Worm (Caenorhabditis elegans) whole organism, L1 larva: ENCODE measurements around the gene nck-1.

ENCODE experiments used
- C04F5.9 ChIP-seq: sonication (generic microtip); optimal IDR thresholded peaks from 2 replicates; lab custom pipeline; 2016; ENCODE audit warnings: missing genetic modification characterization, missing compliant biosample characterization
- C34B4.2 ChIP-seq: sonication (generic microtip); optimal IDR thresholded peaks from 2 replicates; lab custom pipeline; 2017; ENCODE audit warnings: mild to moderate bottlenecking, missing genetic modification characterization, missing compliant biosample characterization
- aly-2 ChIP-seq: fragments of 150-350 bp; optimal IDR thresholded peaks from 2 replicates; lab custom pipeline; 2014; ENCODE audit warnings: missing biosample characterization, missing genetic modification characterization
- ama-1 ChIP-seq: fragments of 150-350 bp; optimal IDR thresholded peaks from 2 replicates; lab custom pipeline; 2014
- blmp-1 ChIP-seq: fragments of 150-350 bp; optimal IDR thresholded peaks from 2 replicates; lab custom pipeline; 2014; ENCODE audit warnings: missing biosample characterization, missing genetic modification characterization
- dsc-1 ChIP-seq: sonication (generic microtip); optimal IDR thresholded peaks from 2 replicates; lab custom pipeline; 2016; ENCODE audit warnings: mild to moderate bottlenecking, missing genetic modification characterization, missing compliant biosample characterization
- efl-1 ChIP-seq, 4 experiments: fragments of 150-350 bp; optimal IDR thresholded peaks in 3 of 4; peaks in 1 of 4; 1 replicate in 1 of 4; 2 replicates in 3 of 4; lab custom pipeline; 2014; ENCODE audit warnings: missing biosample characterization in 2 of 4, missing genetic modification characterization in 2 of 4, missing genetic modification reagents in 2 of 4
- egl-13 ChIP-seq: sonication (generic microtip); optimal IDR thresholded peaks from 2 replicates; lab custom pipeline; 2016; ENCODE audit warnings: missing genotype, missing genetic modification reagents, missing genetic modification characterization, missing compliant biosample characterization
- elt-2 ChIP-seq: sonication (generic microtip); optimal IDR thresholded peaks from 2 replicates; lab custom pipeline; 2016; ENCODE audit warnings: missing genetic modification characterization, mild to moderate bottlenecking, inconsistent platforms, missing compliant biosample characterization, missing genetic modification reagents
- fkh-8 ChIP-seq: sonication (generic microtip); optimal IDR thresholded peaks from 2 replicates; lab custom pipeline; 2016; ENCODE audit warnings: mild to moderate bottlenecking, missing genetic modification characterization, missing compliant biosample characterization
- fos-1 ChIP-seq: fragments of 150-350 bp; optimal IDR thresholded peaks from 2 replicates; lab custom pipeline; 2014; ENCODE audit warnings: missing biosample characterization, missing genetic modification characterization
- grh-1 ChIP-seq: fragments of 200-800 bp; sonication (Bioruptor generic); IDR thresholded peaks from 2 replicates; pipeline ENCODE4 v1.3.6; 2022; ENCODE audit warnings: missing genetic modification reagents, missing genetic modification characterization, missing compliant biosample characterization
- hlh-4 ChIP-seq: sonication (generic microtip); optimal IDR thresholded peaks from 2 replicates; lab custom pipeline; 2016; ENCODE audit warnings: mild to moderate bottlenecking, missing genetic modification characterization, missing compliant biosample characterization
- lin-14 ChIP-seq: fragments of 200-800 bp; sonication (Bioruptor generic); optimal IDR thresholded peaks from 2 replicates; lab custom pipeline; 2018; ENCODE audit warnings: mild to moderate bottlenecking, missing genetic modification characterization, moderate library complexity, missing compliant biosample characterization
- lin-35 ChIP-seq, 2 experiments: fragments of 150-350 bp; optimal IDR thresholded peaks; 2 replicates each; lab custom pipeline; 2014; ENCODE audit warnings: missing biosample characterization in 2 of 2, missing genetic modification characterization in 2 of 2, missing genetic modification reagents in 2 of 2
- lin-39 ChIP-seq: fragments of 150-350 bp; optimal IDR thresholded peaks from 2 replicates; lab custom pipeline; 2014; ENCODE audit warnings: missing biosample characterization, missing genetic modification reagents, missing genetic modification characterization
- lsy-2 ChIP-seq, 2 experiments: fragments of 150-350 bp; optimal IDR thresholded peaks; 2 replicates each; lab custom pipeline; 2014; ENCODE audit warnings: missing biosample characterization in 2 of 2, missing genetic modification characterization in 2 of 2
- mab-9 ChIP-seq: fragments of 200-800 bp; sonication (Bioruptor generic); IDR thresholded peaks from 2 replicates; pipeline ENCODE4 v1.3.6; 2022; ENCODE audit warnings: missing genetic modification reagents, missing genetic modification characterization, missing compliant biosample characterization
- nhr-11 ChIP-seq: fragments of 150-350 bp; optimal IDR thresholded peaks from 2 replicates; lab custom pipeline; 2014; ENCODE audit warnings: missing biosample characterization, missing genetic modification characterization
- nhr-28 ChIP-seq: fragments of 150-350 bp; optimal IDR thresholded peaks from 2 replicates; lab custom pipeline; 2014; ENCODE audit warnings: missing biosample characterization, missing genetic modification characterization
- nhr-47 ChIP-seq: sonication (generic microtip); optimal IDR thresholded peaks from 2 replicates; lab custom pipeline; 2016; ENCODE audit warnings: mild to moderate bottlenecking, missing genetic modification characterization, moderate library complexity, missing compliant biosample characterization
- nhr-71 ChIP-seq: sonication (generic microtip); optimal IDR thresholded peaks from 2 replicates; lab custom pipeline; 2016; ENCODE audit warnings: mild to moderate bottlenecking, missing genetic modification characterization, moderate library complexity, missing compliant biosample characterization
- nhr-77 ChIP-seq: fragments of 150-350 bp; optimal IDR thresholded peaks from 2 replicates; lab custom pipeline; 2014; ENCODE audit warnings: missing biosample characterization, missing genetic modification characterization
- nhr-85 ChIP-seq: sonication (generic microtip); peaks from one replicate; lab custom pipeline; 2016; ENCODE audit warnings: missing genetic modification characterization, inconsistent platforms, missing compliant biosample characterization
- nhr-90 ChIP-seq: sonication (generic microtip); optimal IDR thresholded peaks from 2 replicates; lab custom pipeline; 2016; ENCODE audit warnings: mild to moderate bottlenecking, missing genetic modification characterization, missing compliant biosample characterization; ENCODE audit not compliant: poor library complexity
- pag-3 ChIP-seq: sonication (generic microtip); optimal IDR thresholded peaks from 2 replicates; lab custom pipeline; 2017; ENCODE audit warnings: missing genetic modification characterization, mild to moderate bottlenecking, missing compliant biosample characterization, antibody characterized with exemption, borderline replicate concordance; ENCODE audit not compliant: insufficient read depth
- rnt-1 ChIP-seq: sonication (generic microtip); optimal IDR thresholded peaks from 2 replicates; lab custom pipeline; 2016; ENCODE audit warnings: mild to moderate bottlenecking, missing genetic modification characterization, moderate library complexity, missing compliant biosample characterization
- skn-1 ChIP-seq: fragments of 150-350 bp; optimal IDR thresholded peaks from 2 replicates; lab custom pipeline; 2014; ENCODE audit warnings: missing biosample characterization, missing genetic modification characterization
- snpc-4 ChIP-seq: fragments of 150-350 bp; optimal IDR thresholded peaks from 2 replicates; lab custom pipeline; 2014; ENCODE audit warnings: missing biosample characterization, missing genetic modification characterization
- snu-23 ChIP-seq: sonication (generic microtip); optimal IDR thresholded peaks from 2 replicates; lab custom pipeline; 2016; ENCODE audit warnings: missing genetic modification characterization, missing compliant biosample characterization
- unc-130 ChIP-seq: fragments of 150-350 bp; optimal IDR thresholded peaks from 2 replicates; lab custom pipeline; 2017; ENCODE audit warnings: missing biosample characterization, missing genetic modification characterization, inconsistent platforms
- xbp-1 ChIP-seq: sonication (generic microtip); optimal IDR thresholded peaks from 2 replicates; lab custom pipeline; 2016; ENCODE audit warnings: missing genetic modification characterization, missing compliant biosample characterization
- zag-1 ChIP-seq: fragments of 150-350 bp; optimal IDR thresholded peaks from 2 replicates; lab custom pipeline; 2014; ENCODE audit warnings: missing biosample characterization, missing genetic modification characterization
- ztf-4 ChIP-seq: fragments of 150-350 bp; optimal IDR thresholded peaks from 2 replicates; lab custom pipeline; 2014; ENCODE audit warnings: missing biosample characterization, missing genetic modification characterization

The nck-1 gene

ce11 chrX:4151206-4151605, 2.0 kb downstream of the nck-1 start (continued):
- TF ChIP-seq egl-13 (tag; lab: Kevin White, UChicago) (no peak), elt-2 (tag; lab: Kevin White, UChicago) (no peak), unc-130 (tag; lab: Kevin White, UChicago) (no peak), lin-14 (peak; percentile 21)

ce11 chrX:4148449-4149031, 4.7 kb downstream of the nck-1 start:
- TF ChIP-seq fos-1 (tag; lab: Kevin White, UChicago) (no peak), egl-13 (tag; lab: Kevin White, UChicago) (no peak), grh-1 (no peak), C04F5.9 (tag; lab: Kevin White, UChicago) (no peak)
- TF ChIP-seq, all 84 proteins: peak for 0

ce11 chrX:4147600-4148448, 5.4 kb downstream of the nck-1 start:
- TF ChIP-seq snpc-4 (tag; lab: Kevin White, UChicago) (no peak), aly-2 (tag; lab: Kevin White, UChicago) (peak; percentile 71), nhr-71 (tag; lab: Kevin White, UChicago) (peak; percentile 46), fkh-8 (tag; lab: Kevin White, UChicago) (peak; percentile 32), xbp-1 (peak; percentile 2), rnt-1 (tag; lab: Kevin White, UChicago) (peak; percentile 5), snu-23 (peak; percentile 6), pag-3 (tag; lab: Kevin White, UChicago) (no peak), nhr-77 (tag; lab: Kevin White, UChicago) (no peak), skn-1 (tag; lab: Kevin White, UChicago) (peak; percentile 24), efl-1 (optimal IDR thresholded peaks at IDR 0.05; lab: Kevin White, UChicago) (no peak), efl-1 (GFP tag; optimal IDR thresholded peaks at IDR 0.05 in 1 of 2; lab: Kevin White, UChicago) (peak in 1 of 2 experiments; percentile 71), blmp-1 (no peak), nhr-47 (peak; percentile 22), zag-1 (tag; lab: Kevin White, UChicago) (no peak), nhr-28 (no peak), ama-1 (peak; percentile 32), nhr-90 (tag; lab: Kevin White, UChicago) (peak; percentile 1), lin-39 (tag; lab: Kevin White, UChicago) (peak; percentile 6), mab-9 (GFP tag; lab: Robert Waterston, UW) (no peak), lin-14 (peak; percentile 9), ztf-4 (tag; lab: Kevin White, UChicago) (peak; percentile 60), C34B4.2 (tag; lab: Kevin White, UChicago) (no peak), fos-1 (tag; lab: Kevin White, UChicago) (no peak), lsy-2 (tag; optimal IDR thresholded peaks at IDR 0.05; lab: Kevin White, UChicago) (peak in 1 of 2 experiments; percentile 24), hlh-4 (tag; lab: Kevin White, UChicago) (peak; percentile 10), dsc-1 (tag; lab: Kevin White, UChicago) (peak; percentile 35), lin-35 (GFP tag; optimal IDR thresholded peaks at IDR 0.05; lab: Kevin White, UChicago) (no peak), egl-13 (tag; lab: Kevin White, UChicago) (no peak), nhr-85 (peak; percentile 72), nhr-11 (tag; lab: Kevin White, UChicago) (peak; percentile 33)
- TF ChIP-seq, all 84 proteins: peak for 19
